Fruit fly (Drosophila melanogaster) whole organism, prepupa: ENCODE measurements around the gene CG5214.
A peak's percentile ranks its signal among the peaks of the same experiment; 100 is the strongest.

Source experiments
- CG10669 ChIP-seq: fragments of 200-800 bp; sonication (Bioruptor generic); optimal IDR thresholded peaks from 3 replicates; lab custom pipeline; 2018; ENCODE audit warnings: missing biosample characterization, mild to moderate bottlenecking, missing genetic modification characterization, moderate library complexity
- CG31627 ChIP-seq: fragments of 200-800 bp; sonication (Bioruptor generic); optimal IDR thresholded peaks from 3 replicates; lab custom pipeline; 2016; ENCODE audit warnings: missing biosample characterization, missing genetic modification characterization
- CG3919 ChIP-seq: fragments of 200-800 bp; sonication (Bioruptor generic); optimal IDR thresholded peaks from 3 replicates; lab custom pipeline; 2016; ENCODE audit warnings: missing biosample characterization, missing genetic modification characterization
- CG4318 ChIP-seq: fragments of 200-800 bp; sonication (Bioruptor generic); optimal IDR thresholded peaks from 3 replicates; lab custom pipeline; 2017; ENCODE audit warnings: missing biosample characterization, mild to moderate bottlenecking, missing genetic modification characterization
- CG6792 ChIP-seq: fragments of 200-800 bp; sonication (Bioruptor generic); optimal IDR thresholded peaks from 3 replicates; lab custom pipeline; 2016; ENCODE audit warnings: missing biosample characterization, missing genetic modification characterization
- CG6808 ChIP-seq: fragments of 200-800 bp; sonication (Bioruptor generic); optimal IDR thresholded peaks from 3 replicates; lab custom pipeline; 2017; ENCODE audit warnings: missing biosample characterization, missing genetic modification characterization, mild to moderate bottlenecking, moderate library complexity, missing genetic modification reagents
- CG7368 ChIP-seq: fragments of 200-800 bp; sonication (Bioruptor generic); optimal IDR thresholded peaks from 3 replicates; lab custom pipeline; 2016; ENCODE audit warnings: missing biosample characterization, missing genetic modification characterization
- CG8119 ChIP-seq: fragments of 200-800 bp; sonication (Bioruptor generic); IDR thresholded peaks from 3 replicates; pipeline ENCODE4 v1.3.6; 2022; ENCODE audit warnings: missing biosample characterization, missing genetic modification characterization
- CG8319 ChIP-seq: fragments of 200-800 bp; sonication (Bioruptor generic); optimal IDR thresholded peaks from 3 replicates; lab custom pipeline; 2016; ENCODE audit warnings: missing biosample characterization, missing genetic modification characterization
- Eip75B ChIP-seq: fragments of 200-800 bp; sonication (Bioruptor generic); optimal IDR thresholded peaks from 3 replicates; lab custom pipeline; 2016; ENCODE audit warnings: missing biosample characterization, missing genetic modification characterization
- Eip78C ChIP-seq: fragments of 200-800 bp; sonication (Bioruptor generic); peaks from one replicate; lab custom pipeline; 2016; ENCODE audit warnings: missing biosample characterization, missing genetic modification characterization
- Eip93F ChIP-seq: fragments of 200-800 bp; sonication (Bioruptor generic); optimal IDR thresholded peaks from 2 replicates; lab custom pipeline; 2016; ENCODE audit warnings: missing biosample characterization, mild to moderate bottlenecking, missing genetic modification characterization
- Ets21C ChIP-seq: fragments of 200-800 bp; sonication (Bioruptor generic); optimal IDR thresholded peaks from 3 replicates; lab custom pipeline; 2016; ENCODE audit warnings: missing biosample characterization, missing genetic modification characterization
- Gug ChIP-seq: fragments of 200-800 bp; sonication (Bioruptor generic); IDR thresholded peaks from 2 replicates; pipeline ENCODE4 v1.3.6; 2022; ENCODE audit warnings: missing biosample characterization, missing genetic modification characterization
- Hr38 ChIP-seq: sonication (Bioruptor generic); optimal IDR thresholded peaks from 2 replicates; lab custom pipeline; 2016; ENCODE audit warnings: missing biosample characterization, missing genetic modification characterization
- Hr39 ChIP-seq: fragments of 200-800 bp; sonication (Bioruptor generic); optimal IDR thresholded peaks from 2 replicates; lab custom pipeline; 2016; ENCODE audit warnings: missing biosample characterization, missing genetic modification characterization
- Hr4 ChIP-seq: fragments of 200-800 bp; sonication (Bioruptor generic); optimal IDR thresholded peaks from 3 replicates; lab custom pipeline; 2016; ENCODE audit warnings: missing biosample characterization, missing genetic modification characterization
- Met ChIP-seq: fragments of 200-800 bp; sonication (Bioruptor generic); optimal IDR thresholded peaks from 3 replicates; lab custom pipeline; 2016; ENCODE audit warnings: missing biosample characterization, missing genetic modification characterization
- OdsH ChIP-seq: fragments of 200-800 bp; sonication (Bioruptor generic); optimal IDR thresholded peaks from 3 replicates; lab custom pipeline; 2016; ENCODE audit warnings: missing biosample characterization, missing genetic modification characterization
- Smox ChIP-seq: fragments of 200-800 bp; sonication (Bioruptor generic); optimal IDR thresholded peaks from 3 replicates; lab custom pipeline; 2016; ENCODE audit warnings: missing biosample characterization, missing genetic modification characterization
- Sox14 ChIP-seq: fragments of 200-800 bp; sonication (Bioruptor generic); optimal IDR thresholded peaks from 3 replicates; lab custom pipeline; 2016; ENCODE audit warnings: missing biosample characterization, missing genetic modification characterization
- acj6 ChIP-seq: fragments of 200-800 bp; sonication (Bioruptor generic); optimal IDR thresholded peaks from 3 replicates; lab custom pipeline; 2016; ENCODE audit warnings: missing biosample characterization, missing genetic modification characterization
- cyc ChIP-seq: fragments of 200-800 bp; sonication (Bioruptor generic); optimal IDR thresholded peaks from 3 replicates; lab custom pipeline; 2016; ENCODE audit warnings: missing biosample characterization, missing genetic modification characterization
- dac ChIP-seq: fragments of 200-800 bp; sonication (Bioruptor generic); optimal IDR thresholded peaks from 2 replicates; lab custom pipeline; 2017; ENCODE audit warnings: missing biosample characterization, mild to moderate bottlenecking, missing genetic modification characterization
- dsx ChIP-seq: fragments of 200-800 bp; optimal IDR thresholded peaks from 3 replicates; lab custom pipeline; 2019; ENCODE audit warnings: missing biosample characterization, mild to moderate bottlenecking, missing genetic modification characterization, moderate library complexity; ENCODE audit not compliant: poor library complexity, severe bottlenecking
- eg ChIP-seq: fragments of 200-800 bp; sonication (Bioruptor generic); IDR thresholded peaks from 3 replicates; pipeline ENCODE4 v1.3.6; 2022; ENCODE audit warnings: missing biosample characterization, missing genetic modification characterization
- esn ChIP-seq: fragments of 200-800 bp; sonication (Bioruptor generic); optimal IDR thresholded peaks from 2 replicates; lab custom pipeline; 2016; ENCODE audit warnings: missing biosample characterization, mild to moderate bottlenecking, missing genetic modification characterization, moderate library complexity
- fd59A ChIP-seq: fragments of 200-800 bp; sonication (Bioruptor generic); optimal IDR thresholded peaks from 2 replicates; lab custom pipeline; 2017; ENCODE audit warnings: missing biosample characterization, mild to moderate bottlenecking, missing genetic modification characterization, missing genetic modification reagents
- fd85E ChIP-seq: fragments of 200-800 bp; sonication (Bioruptor generic); optimal IDR thresholded peaks from 3 replicates; lab custom pipeline; 2016; ENCODE audit warnings: missing biosample characterization, missing genetic modification characterization
- lz ChIP-seq: fragments of 200-800 bp; sonication (Bioruptor generic); optimal IDR thresholded peaks from 3 replicates; lab custom pipeline; 2016; ENCODE audit warnings: missing biosample characterization, missing genetic modification characterization
- net ChIP-seq: fragments of 200-800 bp; sonication (Bioruptor generic); optimal IDR thresholded peaks from 3 replicates; lab custom pipeline; 2016; ENCODE audit warnings: missing biosample characterization, missing genetic modification characterization
- spab ChIP-seq: fragments of 200-800 bp; sonication (Bioruptor generic); optimal IDR thresholded peaks from 2 replicates; lab custom pipeline; 2017; ENCODE audit warnings: missing biosample characterization, mild to moderate bottlenecking, missing genetic modification characterization, missing genetic modification reagents
- ss ChIP-seq, 2 experiments: fragments of 200-800 bp; sonication (Bioruptor generic); optimal IDR thresholded peaks; 2 replicates in 1 of 2; 3 replicates in 1 of 2; lab custom pipeline; 2017 to 2018; ENCODE audit warnings: mild to moderate bottlenecking in 2 of 2, missing biosample characterization in 2 of 2, missing genetic modification characterization in 2 of 2, moderate library complexity in 1 of 2
- svp ChIP-seq: fragments of 200-800 bp; sonication (Bioruptor generic); peaks from one replicate; lab custom pipeline; 2016; ENCODE audit warnings: missing biosample characterization, missing genetic modification characterization
- vri ChIP-seq: fragments of 200-800 bp; sonication (Bioruptor generic); optimal IDR thresholded peaks from 3 replicates; lab custom pipeline; 2016; ENCODE audit warnings: missing biosample characterization, mild to moderate bottlenecking, missing genetic modification characterization

CG5214 gene

dm6 chr3R:11243057-11243740, 903 bp upstream of the CG5214 start (continued):
- TF ChIP-seq svp (GFP tag; lab: Kevin White, UChicago) (peak; percentile 81), Eip78C (GFP tag; lab: Kevin White, UChicago) (no peak), Eip93F (GFP tag; lab: Kevin White, UChicago) (no peak), dac (GFP tag; lab: Kevin White, UChicago) (no peak), spab (GFP tag; lab: Kevin White, UChicago) (no peak), fd59A (GFP tag; lab: Kevin White, UChicago) (no peak), Eip75B (GFP tag; lab: Kevin White, UChicago) (no peak), Hr38 (no peak)

DNA sequence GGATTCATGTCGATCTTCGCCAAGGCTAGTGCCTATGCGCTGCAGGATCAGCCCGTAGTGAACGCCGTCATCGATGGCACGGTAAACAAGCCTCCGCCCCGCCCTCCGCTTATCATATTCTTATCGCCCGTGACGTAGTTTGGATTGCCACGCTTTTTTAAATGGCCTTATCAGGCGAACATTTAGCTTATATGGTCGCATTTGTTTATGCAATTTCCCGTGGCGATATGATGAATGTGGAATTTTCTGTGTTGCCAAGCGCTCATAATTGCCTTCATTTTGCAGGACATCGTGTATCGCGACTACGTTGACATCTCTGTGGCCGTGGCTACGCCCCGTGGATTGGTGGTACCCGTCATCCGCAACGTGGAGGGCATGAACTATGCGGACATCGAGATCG, 1.7 kb downstream of the CG5214 start:
- TF ChIP-seq ss (GFP tag; optimal IDR thresholded peaks at IDR 0.05; lab: Kevin White, UChicago) (no peak), CG7368 (GFP tag; lab: Kevin White, UChicago) (no peak), Smox (GFP tag; lab: Kevin White, UChicago) (no peak), spab (GFP tag; lab: Kevin White, UChicago) (no peak), fd85E (GFP tag; lab: Kevin White, UChicago) (no peak), CG6808 (no peak), Hr4 (GFP tag; lab: Kevin White, UChicago) (no peak), cyc (no peak), CG31627 (no peak), vri (GFP tag; lab: Kevin White, UChicago) (peak; percentile 77), CG3919 (GFP tag; lab: Kevin White, UChicago) (no peak), OdsH (no peak), eg (GFP tag; lab: Robert Waterston, UW) (no peak), CG6792 (no peak), svp (GFP tag; lab: Kevin White, UChicago) (peak; percentile 77), CG8319 (GFP tag; lab: Kevin White, UChicago) (no peak)

- TF ChIP-seq Hr39 (GFP tag; lab: Kevin White, UChicago) (no peak), Eip78C (GFP tag; lab: Kevin White, UChicago) (no peak), CG8319 (GFP tag; lab: Kevin White, UChicago) (no peak), Gug (GFP tag; lab: Robert Waterston, UW) (no peak), CG6808 (no peak), esn (GFP tag; lab: Kevin White, UChicago) (no peak), acj6 (no peak), CG4318 (no peak), Sox14 (GFP tag; lab: Kevin White, UChicago) (no peak), CG3919 (GFP tag; lab: Kevin White, UChicago) (no peak), Ets21C (GFP tag; lab: Kevin White, UChicago) (no peak), CG31627 (no peak), lz (GFP tag; lab: Kevin White, UChicago) (no peak)
These were observed 2.8 kb downstream of the CG5214 start for dm6 chr3R:11246865-11247264.

DNA sequence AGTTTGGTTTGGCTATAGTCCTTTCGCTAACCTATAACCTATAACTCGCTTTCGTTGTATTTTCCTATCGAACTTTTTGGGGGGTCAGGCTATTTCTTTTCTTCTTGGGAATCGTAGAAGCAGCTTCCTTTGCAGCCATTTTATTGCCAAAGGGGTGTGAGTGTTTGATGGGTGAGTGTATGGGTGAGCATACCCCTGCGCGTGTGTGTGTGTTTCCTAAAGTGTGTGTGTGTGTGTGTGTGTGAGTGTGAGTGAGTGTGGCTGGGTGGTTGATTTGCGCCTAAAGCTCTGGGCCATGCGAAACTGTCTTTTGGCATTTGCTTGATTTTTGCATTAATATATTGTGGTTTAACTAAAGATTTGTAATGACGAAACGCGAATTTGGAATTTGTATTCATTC, 9.7 kb downstream of the CG5214 start:
- TF ChIP-seq net (GFP tag; lab: Kevin White, UChicago) = no peak
- TF ChIP-seq dsx (GFP tag; lab: Kevin White, UChicago) = no peak

DNA sequence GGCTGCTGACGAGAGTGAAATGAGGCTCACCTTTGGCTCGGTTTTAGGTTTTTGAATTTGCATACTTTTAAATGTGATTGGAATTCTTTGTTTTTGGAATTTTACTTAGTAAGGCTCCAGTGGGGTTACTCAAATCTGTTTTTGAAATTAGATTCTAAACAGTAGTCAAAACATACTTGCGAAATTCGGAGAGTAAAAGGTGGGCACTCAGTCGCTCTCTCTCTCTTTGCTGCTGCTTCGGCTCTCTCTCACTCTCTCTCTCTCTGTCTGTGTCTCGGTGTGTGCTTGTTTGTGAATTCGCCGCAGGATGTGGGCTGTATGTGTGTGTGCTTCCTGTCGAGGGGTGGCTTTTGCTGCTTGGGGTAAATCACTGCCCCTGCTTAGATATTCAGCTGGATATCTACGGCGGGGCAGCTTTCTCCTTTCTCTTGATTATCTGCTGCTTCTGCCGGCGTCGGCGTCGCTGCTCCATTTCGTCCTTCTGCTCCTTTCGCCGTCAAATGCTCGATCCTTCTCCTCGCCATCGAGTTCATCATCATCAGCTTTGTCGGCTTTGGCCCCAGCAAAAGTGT, 10.4 kb downstream of the CG5214 start:
- TF ChIP-seq Met (no peak), CG10669 (GFP tag; lab: Kevin White, UChicago) (no peak), Ets21C (GFP tag; lab: Kevin White, UChicago) (no peak), fd59A (GFP tag; lab: Kevin White, UChicago) (no peak), ss (GFP tag; optimal IDR thresholded peaks at IDR 0.05; lab: Kevin White, UChicago) (no peak), CG8119 (no peak), Eip93F (GFP tag; lab: Kevin White, UChicago) (no peak), OdsH (no peak)
